Fruit fly (Drosophila melanogaster): ENCODE results near the gene CASK.

dm6 chr3R:21856098-21856872 is 33.8 kb upstream of the CASK start, which contains the start of gene glec:
- TF ChIP-seq psq (optimal IDR thresholded peaks at IDR 0.05): no peak
- TF ChIP-seq pan (optimal IDR thresholded peaks at IDR 0.05): no peak
- TF ChIP-seq Dll (optimal IDR thresholded peaks at IDR 0.05): no peak
- no peak for TF ChIP-seq usp (GFP tag; optimal IDR thresholded peaks at IDR 0.05)

All from whole organism.